Fruit fly (Drosophila melanogaster) S2 (cell line): ENCODE results near the gene CG15022.

Experiments used
- CG8478 ChIP-seq: fragments of >200 bp; optimal IDR thresholded peaks from 2 replicates; lab custom pipeline; 2018
- CTCF ChIP-seq, 2 experiments: fragments of >200 bp; optimal IDR thresholded peaks; 2 replicates each; lab custom pipeline; 2018

- no peak for TF ChIP-seq CTCF (optimal IDR thresholded peaks at IDR 0.05; lab: Kevin White, UChicago)
- no peak for TF ChIP-seq CG8478 (lab: Kevin White, UChicago)
Observed at dm6 chr3L:4421362-4421761, 38.8 kb downstream of the CG15022 start, which contains the start of gene CG15020.
